Worm (Caenorhabditis elegans) whole organism, mixed stage, embryonic: Measurements from ENCODE around the gene F16B4.5.

Experiments
- M03D4.4 ChIP-seq: sonication (generic microtip); optimal IDR thresholded peaks from 2 replicates; lab custom pipeline; 2017; ENCODE audit warnings: mild to moderate bottlenecking, missing genetic modification characterization, missing compliant biosample characterization
- bed-3 ChIP-seq: fragments of 200-800 bp; sonication (Bioruptor generic); optimal IDR thresholded peaks from 3 replicates; lab custom pipeline; 2018; ENCODE audit warnings: mild to moderate bottlenecking, missing genetic modification characterization, moderate library complexity, missing compliant biosample characterization
- blmp-1 ChIP-seq: fragments of 150-350 bp; optimal IDR thresholded peaks from 2 replicates; lab custom pipeline; 2014; ENCODE audit warnings: missing biosample characterization, missing genetic modification characterization
- ceh-39 ChIP-seq: fragments of 150-350 bp; optimal IDR thresholded peaks from 2 replicates; lab custom pipeline; 2014; ENCODE audit warnings: missing biosample characterization, missing genetic modification characterization
- ceh-43 ChIP-seq: fragments of 200-800 bp; sonication (Bioruptor generic); optimal IDR thresholded peaks from 2 replicates; lab custom pipeline; 2018; ENCODE audit warnings: mild to moderate bottlenecking, missing genetic modification characterization, moderate library complexity, missing compliant biosample characterization
- ces-1 ChIP-seq: fragments of 150-350 bp; optimal IDR thresholded peaks from 2 replicates; lab custom pipeline; 2014; ENCODE audit warnings: missing biosample characterization, missing genetic modification reagents, missing genetic modification characterization
- cnd-1 ChIP-seq: fragments of 200-800 bp; sonication (Bioruptor generic); optimal IDR thresholded peaks from 2 replicates; lab custom pipeline; 2018; ENCODE audit warnings: mild to moderate bottlenecking, missing genetic modification characterization, missing compliant biosample characterization
- elt-1 ChIP-seq: sonication (generic microtip); optimal IDR thresholded peaks from 2 replicates; lab custom pipeline; 2017; ENCODE audit warnings: missing genetic modification characterization, mild to moderate bottlenecking, missing compliant biosample characterization, antibody characterized with exemption, moderate library complexity, borderline replicate concordance; ENCODE audit not compliant: insufficient read depth
- elt-3 ChIP-seq: fragments of 150-350 bp; optimal IDR thresholded peaks from 2 replicates; lab custom pipeline; 2014; ENCODE audit warnings: missing biosample characterization, missing genetic modification characterization
- flh-1 ChIP-seq: fragments of 200-800 bp; sonication (Bioruptor generic); optimal IDR thresholded peaks from 2 replicates; lab custom pipeline; 2018; ENCODE audit warnings: mild to moderate bottlenecking, missing genetic modification characterization, moderate library complexity, missing compliant biosample characterization
- ham-2 ChIP-seq: fragments of 200-800 bp; sonication (Bioruptor generic); optimal IDR thresholded peaks from 2 replicates; lab custom pipeline; 2018; ENCODE audit warnings: mild to moderate bottlenecking, missing genetic modification characterization, missing compliant biosample characterization
- hlh-1 ChIP-seq: fragments of 150-350 bp; optimal IDR thresholded peaks from 2 replicates; lab custom pipeline; 2014; ENCODE audit warnings: missing biosample characterization, missing genetic modification reagents, missing genetic modification characterization
- lin-13 ChIP-seq: fragments of 150-350 bp; optimal IDR thresholded peaks from 2 replicates; lab custom pipeline; 2014; ENCODE audit warnings: missing biosample characterization, missing genetic modification characterization
- lsy-2 ChIP-seq: fragments of 150-350 bp; optimal IDR thresholded peaks from 2 replicates; lab custom pipeline; 2014; ENCODE audit warnings: missing biosample characterization, missing genetic modification characterization
- mab-5 ChIP-seq: fragments of 150-350 bp; optimal IDR thresholded peaks from 2 replicates; lab custom pipeline; 2014; ENCODE audit warnings: missing biosample characterization, missing genetic modification characterization
- mep-1 ChIP-seq: fragments of 150-350 bp; optimal IDR thresholded peaks from 2 replicates; lab custom pipeline; 2017; ENCODE audit warnings: missing biosample characterization, missing genetic modification reagents, missing genetic modification characterization, inconsistent platforms
- nhr-12 ChIP-seq: fragments of 150-350 bp; optimal IDR thresholded peaks from 2 replicates; lab custom pipeline; 2014; ENCODE audit warnings: missing biosample characterization, missing genetic modification characterization
- nhr-2 ChIP-seq: fragments of 150-350 bp; optimal IDR thresholded peaks from 2 replicates; lab custom pipeline; 2014; ENCODE audit warnings: missing biosample characterization, missing genetic modification characterization
- nhr-237 ChIP-seq: fragments of 150-350 bp; optimal IDR thresholded peaks from 2 replicates; lab custom pipeline; 2014; ENCODE audit warnings: missing biosample characterization, missing genetic modification characterization
- nhr-28 ChIP-seq: fragments of 150-350 bp; optimal IDR thresholded peaks from 2 replicates; lab custom pipeline; 2014; ENCODE audit warnings: missing biosample characterization, missing genetic modification characterization
- nhr-76 ChIP-seq: sonication (generic microtip); optimal IDR thresholded peaks from 2 replicates; lab custom pipeline; 2017; ENCODE audit warnings: missing biosample characterization, missing genetic modification characterization
- pha-4 ChIP-seq: fragments of 150-350 bp; optimal IDR thresholded peaks from 2 replicates; lab custom pipeline; 2018; ENCODE audit warnings: missing biosample characterization, missing genetic modification reagents, missing genetic modification characterization
- sem-2 ChIP-seq: fragments of 200-800 bp; sonication (Bioruptor generic); optimal IDR thresholded peaks from 2 replicates; lab custom pipeline; 2018; ENCODE audit warnings: mild to moderate bottlenecking, missing genetic modification characterization, missing compliant biosample characterization
- snpc-4 ChIP-seq: fragments of 150-350 bp; optimal IDR thresholded peaks from 2 replicates; lab custom pipeline; 2014; ENCODE audit warnings: missing biosample characterization, missing genetic modification characterization
- sptf-1 ChIP-seq: sonication (generic microtip); optimal IDR thresholded peaks from 2 replicates; lab custom pipeline; 2017; ENCODE audit warnings: mild to moderate bottlenecking, missing genetic modification characterization, moderate library complexity, missing compliant biosample characterization
- tbx-8 ChIP-seq: fragments of 200-800 bp; sonication (Bioruptor generic); optimal IDR thresholded peaks from 2 replicates; lab custom pipeline; 2018; ENCODE audit warnings: mild to moderate bottlenecking, missing genetic modification characterization, moderate library complexity, missing compliant biosample characterization
- unc-120 ChIP-seq: sonication (generic microtip); optimal IDR thresholded peaks from 2 replicates; lab custom pipeline; 2017; ENCODE audit warnings: missing genetic modification characterization, missing compliant biosample characterization; ENCODE audit not compliant: poor library complexity, severe bottlenecking
- unc-39 ChIP-seq: fragments of 150-350 bp; optimal IDR thresholded peaks from 2 replicates; lab custom pipeline; 2014; ENCODE audit warnings: missing biosample characterization, missing genetic modification characterization
- unc-62 ChIP-seq: fragments of 150-350 bp; optimal IDR thresholded peaks from 2 replicates; lab custom pipeline; 2014; ENCODE audit warnings: missing biosample characterization, missing genetic modification reagents, missing genetic modification characterization
- zip-8 ChIP-seq: fragments of 150-350 bp; optimal IDR thresholded peaks from 2 replicates; lab custom pipeline; 2014; ENCODE audit warnings: missing biosample characterization, missing genetic modification characterization
- ztf-11 ChIP-seq: fragments of 150-350 bp; optimal IDR thresholded peaks from 2 replicates; lab custom pipeline; 2014; ENCODE audit warnings: missing biosample characterization, missing genetic modification characterization

F16B4.5 gene

DNA sequence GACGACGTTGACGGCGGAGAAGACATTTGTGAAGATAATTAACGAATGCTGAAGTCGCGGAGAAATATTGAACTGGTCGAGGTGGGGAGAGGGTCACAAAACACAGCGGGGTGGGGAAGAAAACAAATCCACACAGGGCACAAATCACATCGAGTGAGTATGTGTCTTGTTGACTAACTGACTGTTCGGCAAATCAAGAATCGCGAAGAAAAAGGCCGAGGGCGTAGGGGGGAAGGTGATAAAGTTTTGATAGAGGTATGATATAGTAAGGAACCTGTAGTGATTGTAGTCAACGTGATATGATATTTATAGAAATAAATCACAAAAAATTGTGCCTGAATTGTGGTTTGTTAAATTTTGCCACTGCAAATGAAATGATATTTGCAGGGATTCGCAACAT, 19.6 kb downstream of the F16B4.5 start, which contains the start of gene nhr-178:
Gene nhr-178, minus strand, starts transcription at position 164 of the 400 bp plus-strand sequence.
- TF ChIP-seq M03D4.4 (tag; lab: Kevin White, UChicago): no peak
- TF ChIP-seq sem-2 (GFP tag; lab: Kevin White, UChicago): no peak
- TF ChIP-seq hlh-1 (tag; lab: Kevin White, UChicago): no peak
- no peak for TF ChIP-seq ceh-43 (GFP tag; lab: Kevin White, UChicago)
- TF ChIP-seq lin-13 (tag; lab: Kevin White, UChicago): no peak
- no peak for TF ChIP-seq unc-39
- TF ChIP-seq elt-3 (tag; lab: Kevin White, UChicago): no peak
- TF ChIP-seq bed-3: no peak
- no peak for TF ChIP-seq zip-8 (tag; lab: Kevin White, UChicago)
- no peak for TF ChIP-seq mep-1 (tag; lab: Kevin White, UChicago)
- no peak for TF ChIP-seq lsy-2 (tag; lab: Kevin White, UChicago)
- no peak for TF ChIP-seq ceh-39
- TF ChIP-seq sptf-1: no peak
- no peak for TF ChIP-seq unc-120 (tag; lab: Kevin White, UChicago)
- TF ChIP-seq snpc-4: no peak
- no peak for TF ChIP-seq nhr-12 (tag; lab: Kevin White, UChicago)
- no peak for TF ChIP-seq nhr-237 (tag; lab: Kevin White, UChicago)
- no peak for TF ChIP-seq mab-5 (tag; lab: Kevin White, UChicago)
- no peak for TF ChIP-seq ces-1 (GFP tag; lab: Kevin White, UChicago)
- no peak for TF ChIP-seq unc-62
- TF ChIP-seq, all 35 proteins: peak for 0

DNA sequence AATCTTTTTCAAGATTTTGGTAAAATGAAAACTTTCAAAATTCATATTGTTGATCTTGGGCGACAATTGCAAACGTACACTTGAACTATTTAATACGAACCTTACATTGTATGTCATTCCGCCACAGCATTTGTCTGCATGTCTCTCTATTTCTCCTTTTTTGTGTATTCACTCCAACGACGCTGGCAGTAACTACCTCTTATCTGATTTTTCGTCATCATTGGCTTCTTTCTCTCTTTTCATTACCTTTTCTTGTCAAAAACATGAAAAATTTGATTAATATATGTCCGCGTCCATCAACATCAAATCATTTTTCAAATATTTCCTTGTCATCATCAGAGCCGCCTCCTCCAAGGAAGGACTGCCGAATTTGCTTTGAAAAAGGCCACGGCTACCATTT, 21.9 kb downstream of the F16B4.5 start, which contains the start of gene nhr-177:
Gene nhr-177, plus strand, starts transcription at position 167 of the 400 bp plus-strand sequence.
- TF ChIP-seq cnd-1 (tag; lab: Kevin White, UChicago) (no peak), hlh-1 (tag; lab: Kevin White, UChicago) (no peak)
- TF ChIP-seq, all 35 proteins: peak for 0

DNA sequence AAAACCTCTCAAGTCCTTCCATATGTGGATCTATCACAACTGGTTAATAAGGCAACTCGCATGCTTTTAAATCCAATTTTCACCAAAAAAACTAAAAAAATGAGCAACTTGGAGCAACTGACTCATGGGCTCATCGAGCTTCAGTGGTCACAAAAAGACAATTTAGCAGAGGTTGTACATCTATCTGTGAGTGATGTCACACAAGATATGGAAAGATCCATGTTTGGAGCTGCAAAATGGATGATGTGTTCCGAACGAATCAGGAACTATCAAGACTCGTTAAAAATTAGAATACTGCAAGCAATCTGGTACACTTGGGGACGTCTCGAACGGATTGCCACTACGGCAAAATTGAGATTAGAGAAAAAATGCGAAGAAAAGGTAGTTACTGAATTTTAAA, 23.3 kb downstream of the F16B4.5 start:
- TF ChIP-seq snpc-4 (no peak), blmp-1 (tag; lab: Kevin White, UChicago) (no peak), unc-39 (no peak), ham-2 (GFP tag; lab: Kevin White, UChicago) (no peak), zip-8 (tag; lab: Kevin White, UChicago) (no peak), cnd-1 (tag; lab: Kevin White, UChicago) (no peak), elt-1 (no peak), sptf-1 (no peak), hlh-1 (tag; lab: Kevin White, UChicago) (no peak), nhr-76 (tag; lab: Kevin White, UChicago) (no peak), ztf-11 (tag; lab: Kevin White, UChicago) (no peak), tbx-8 (GFP tag; lab: Kevin White, UChicago) (no peak), lin-13 (tag; lab: Kevin White, UChicago) (no peak), mab-5 (tag; lab: Kevin White, UChicago) (no peak), pha-4 (no peak), unc-62 (no peak), ceh-39 (no peak)

DNA sequence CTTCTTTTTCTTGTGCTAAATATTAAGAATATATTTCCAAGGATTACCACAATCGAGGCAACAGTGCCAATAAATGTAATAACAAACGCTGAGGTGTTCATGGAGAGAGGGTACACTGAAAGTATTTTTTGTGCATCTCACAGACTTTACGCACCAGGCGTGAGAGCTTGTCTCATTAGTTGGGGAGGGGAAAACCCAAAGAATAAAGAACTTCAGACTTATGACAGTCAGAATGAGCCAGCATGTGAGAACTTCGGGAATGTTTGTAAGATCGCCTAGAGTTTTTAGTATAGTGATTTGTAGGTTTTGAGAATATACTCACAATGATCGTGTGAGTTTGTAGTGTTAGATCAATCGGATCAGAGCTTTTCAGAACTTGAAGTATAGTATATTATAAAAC, 26.5 kb downstream of the F16B4.5 start, which contains the start of gene srbc-41:
Gene srbc-41, minus strand, starts transcription at position 101 of the 400 bp plus-strand sequence.
- TF ChIP-seq hlh-1 (tag; lab: Kevin White, UChicago) (no peak), flh-1 (GFP tag; lab: Kevin White, UChicago) (no peak), blmp-1 (tag; lab: Kevin White, UChicago) (no peak), unc-120 (tag; lab: Kevin White, UChicago) (no peak), unc-39 (no peak), elt-3 (tag; lab: Kevin White, UChicago) (no peak), M03D4.4 (tag; lab: Kevin White, UChicago) (no peak), nhr-28 (tag; lab: Kevin White, UChicago) (no peak), elt-1 (no peak)

DNA sequence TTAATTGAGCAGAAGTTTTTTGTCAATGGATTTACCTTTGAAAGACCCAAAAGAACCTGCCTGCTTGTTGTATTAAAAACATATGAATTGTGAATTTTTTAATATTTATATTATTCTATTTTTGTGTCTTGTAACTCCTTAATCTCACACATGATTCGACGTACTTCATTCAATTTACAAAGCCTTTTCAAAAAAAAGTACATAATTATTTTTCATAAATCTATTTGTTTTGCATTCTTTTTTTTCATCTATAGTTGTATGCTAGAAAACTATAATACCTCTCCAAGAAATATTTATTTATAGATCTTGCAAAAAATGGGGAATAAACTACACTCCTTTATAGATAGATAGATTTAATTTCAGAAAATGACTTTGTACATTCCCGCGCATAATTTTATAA, 30.5 kb downstream of the F16B4.5 start, which contains the start of gene nhr-179:
Gene nhr-179, minus strand, starts transcription at position 101 of the 400 bp plus-strand sequence.
- TF ChIP-seq bed-3: no peak
- TF ChIP-seq ces-1 (GFP tag; lab: Kevin White, UChicago): no peak
- TF ChIP-seq blmp-1 (tag; lab: Kevin White, UChicago): no peak
- no peak for TF ChIP-seq nhr-237 (tag; lab: Kevin White, UChicago)
- TF ChIP-seq hlh-1 (tag; lab: Kevin White, UChicago): no peak
- no peak for TF ChIP-seq nhr-2 (tag; lab: Kevin White, UChicago)
- TF ChIP-seq ceh-39: no peak
- TF ChIP-seq tbx-8 (GFP tag; lab: Kevin White, UChicago): no peak
